Worm (Caenorhabditis elegans) whole organism, L2 larva: ENCODE results near the gene cyl-1.

Experiments
- aly-2 ChIP-seq: fragments of 150-350 bp; optimal IDR thresholded peaks from 2 replicates; lab custom pipeline; 2014; ENCODE audit warnings: missing biosample characterization, missing genetic modification characterization
- ama-1 ChIP-seq: fragments of 150-350 bp; optimal IDR thresholded peaks from 2 replicates; lab custom pipeline; 2018; ENCODE audit warnings: inconsistent platforms
- fos-1 ChIP-seq: fragments of 150-350 bp; optimal IDR thresholded peaks from 2 replicates; lab custom pipeline; 2014; ENCODE audit warnings: missing biosample characterization, missing genetic modification characterization
- lin-11 ChIP-seq: fragments of 150-350 bp; sonication (generic microtip); optimal IDR thresholded peaks from 2 replicates; lab custom pipeline; 2014; ENCODE audit warnings: missing biosample characterization, missing genetic modification characterization, inconsistent platforms, mixed read lengths
- lin-13 ChIP-seq: fragments of 150-350 bp; optimal IDR thresholded peaks from 2 replicates; lab custom pipeline; 2014; ENCODE audit warnings: missing biosample characterization, missing genetic modification reagents, missing genetic modification characterization
- lin-39 ChIP-seq: fragments of 150-350 bp; optimal IDR thresholded peaks from 2 replicates; lab custom pipeline; 2014; ENCODE audit warnings: missing biosample characterization, missing genetic modification reagents, missing genetic modification characterization
- lsy-2 ChIP-seq, 2 experiments: fragments of 150-350 bp in 1 of 2; sonication (generic microtip) in 1 of 2; optimal IDR thresholded peaks; 2 replicates each; lab custom pipeline; 2014 to 2017; ENCODE audit warnings: missing biosample characterization in 2 of 2, missing genetic modification characterization in 2 of 2
- mdl-1 ChIP-seq, 2 experiments: fragments of 150-350 bp in 1 of 2; sonication (generic microtip) in 1 of 2; optimal IDR thresholded peaks; 2 replicates each; lab custom pipeline; 2017; ENCODE audit warnings: missing biosample characterization in 2 of 2, missing genetic modification characterization in 2 of 2
- nhr-11 ChIP-seq: fragments of 150-350 bp; optimal IDR thresholded peaks from 2 replicates; lab custom pipeline; 2014; ENCODE audit warnings: missing biosample characterization, missing genetic modification characterization
- unc-62 ChIP-seq: fragments of 150-350 bp; optimal IDR thresholded peaks from 2 replicates; lab custom pipeline; 2014; ENCODE audit warnings: missing biosample characterization, missing genetic modification reagents, missing genetic modification characterization

- TF ChIP-seq lin-11 (tag; lab: Kevin White, UChicago) (no peak), unc-62 (GFP tag; lab: Kevin White, UChicago) (no peak), fos-1 (no peak), lsy-2 (tag; optimal IDR thresholded peaks at IDR 0.05; lab: Kevin White, UChicago) (no peak), nhr-11 (tag; lab: Kevin White, UChicago) (no peak), lin-39 (tag; lab: Kevin White, UChicago) (no peak), aly-2 (tag; lab: Kevin White, UChicago) (no peak), mdl-1 (tag; optimal IDR thresholded peaks at IDR 0.05; lab: Kevin White, UChicago) (no peak), ama-1 (lab: Kevin White, UChicago) (no peak), lin-13 (no peak)
Measured at ce11 chrV:11945429-11945828, 48.1 kb downstream of the cyl-1 start.
